Worm (Caenorhabditis elegans): Measurements from ENCODE around the gene dop-4.

dop-4 gene

ce11 chrX:1265336-1265735, 29.7 kb upstream of the dop-4 start:
- TF ChIP-seq rnt-1 (tag; optimal IDR thresholded peaks at IDR 0.05) = no peak
- TF ChIP-seq ets-5 (GFP tag; IDR thresholded peaks at IDR 0.05) = no peak
- no peak for TF ChIP-seq unc-86 (tag; optimal IDR thresholded peaks at IDR 0.05)
- no peak for TF ChIP-seq efl-3 (GFP tag; optimal IDR thresholded peaks at IDR 0.05)
- TF ChIP-seq lin-15B (tag; optimal IDR thresholded peaks at IDR 0.05) = no peak
- TF ChIP-seq nhr-19 (GFP tag; conservative IDR thresholded peaks at IDR 0.05) = no peak
- no peak for TF ChIP-seq mab-9 (GFP tag; IDR thresholded peaks at IDR 0.05)
- no peak for TF ChIP-seq sox-4 (tag; optimal IDR thresholded peaks at IDR 0.05)
- no peak for TF ChIP-seq ceh-88 (GFP tag; IDR thresholded peaks at IDR 0.05)
- TF ChIP-seq F16B12.6 (tag; optimal IDR thresholded peaks at IDR 0.05) = no peak
- no peak for TF ChIP-seq mep-1 (tag; optimal IDR thresholded peaks at IDR 0.05)
- TF ChIP-seq lin-13 (GFP tag; optimal IDR thresholded peaks at IDR 0.05) = no peak
- no peak for TF ChIP-seq egl-13 (tag; optimal IDR thresholded peaks at IDR 0.05)
- TF ChIP-seq ces-1 (GFP tag; optimal IDR thresholded peaks at IDR 0.05) = peak; percentile 57
- TF ChIP-seq zip-4 (GFP tag; optimal IDR thresholded peaks at IDR 0.05) = no peak
- TF ChIP-seq nhr-77 (tag; optimal IDR thresholded peaks at IDR 0.05) = no peak
- no peak for TF ChIP-seq Y116A8C.19 (tag; optimal IDR thresholded peaks at IDR 0.05; ENCODE audit: borderline replicate concordance)
- TF ChIP-seq C04F5.9 (tag; optimal IDR thresholded peaks at IDR 0.05) = no peak
- no peak for TF ChIP-seq nhr-12 (tag; optimal IDR thresholded peaks at IDR 0.05)
- no peak for TF ChIP-seq elt-2 (tag; optimal IDR thresholded peaks at IDR 0.05)
- no peak for TF ChIP-seq pqm-1 (tag; optimal IDR thresholded peaks at IDR 0.05)
- peak; percentile 36 for TF ChIP-seq nhr-71 (tag; optimal IDR thresholded peaks at IDR 0.05)
- no peak for TF ChIP-seq unc-30 (tag; optimal IDR thresholded peaks at IDR 0.05)
- no peak for TF ChIP-seq jun-1 (tag; optimal IDR thresholded peaks at IDR 0.05)
- TF ChIP-seq mdl-1 (tag; optimal IDR thresholded peaks at IDR 0.05) = no peak
- peak; percentile 9 for TF ChIP-seq ceh-8 (GFP tag; optimal IDR thresholded peaks at IDR 0.05)
- TF ChIP-seq nhr-20 (tag; optimal IDR thresholded peaks at IDR 0.05) = no peak
- peak; percentile 60 for TF ChIP-seq tbx-2 (tag; optimal IDR thresholded peaks at IDR 0.05)
- no peak for TF ChIP-seq fkh-8 (tag; optimal IDR thresholded peaks at IDR 0.05)
- TF ChIP-seq aha-1 (tag; optimal IDR thresholded peaks at IDR 0.05) = no peak
- no peak for TF ChIP-seq snpc-4 (tag; optimal IDR thresholded peaks at IDR 0.05)
- TF ChIP-seq nhr-47 (tag; optimal IDR thresholded peaks at IDR 0.05) = peak; percentile 35
- no peak for TF ChIP-seq grh-1 (GFP tag; IDR thresholded peaks at IDR 0.05)
- TF ChIP-seq lsy-2 (tag; optimal IDR thresholded peaks at IDR 0.05) = no peak
- TF ChIP-seq nhr-90 (tag; optimal IDR thresholded peaks at IDR 0.05; ENCODE audit: poor library complexity) = no peak
- peak; percentile 90 for TF ChIP-seq lin-14 (GFP tag; optimal IDR thresholded peaks at IDR 0.05)
- no peak for TF ChIP-seq alr-1 (tag; optimal IDR thresholded peaks at IDR 0.05; ENCODE audit: borderline replicate concordance)
- no peak for TF ChIP-seq zag-1 (tag; optimal IDR thresholded peaks at IDR 0.05)
- TF ChIP-seq aly-2 (tag; optimal IDR thresholded peaks at IDR 0.05) = no peak
- TF ChIP-seq hpl-2 (GFP tag; optimal IDR thresholded peaks at IDR 0.05) = no peak
- TF ChIP-seq snu-23 (GFP tag; optimal IDR thresholded peaks at IDR 0.05) = no peak
- TF ChIP-seq unc-62 (GFP tag; optimal IDR thresholded peaks at IDR 0.05) = no peak
- TF ChIP-seq lin-35 (GFP tag; optimal IDR thresholded peaks at IDR 0.05) = no peak
- no peak for TF ChIP-seq ztf-11 (tag; optimal IDR thresholded peaks at IDR 0.05)
- no peak for TF ChIP-seq skn-1 (tag; optimal IDR thresholded peaks at IDR 0.05)
- no peak for TF ChIP-seq irx-1 (tag; optimal IDR thresholded peaks at IDR 0.05)
